Worm (Caenorhabditis elegans) whole organism, young adult: ENCODE measurements around the gene set-5.

Experiments
- B0261.1 ChIP-seq: sonication (generic microtip); optimal IDR thresholded peaks from 2 replicates; lab custom pipeline; 2016; ENCODE audit warnings: mild to moderate bottlenecking, missing genetic modification characterization, moderate library complexity, missing compliant biosample characterization
- C06A6.2 ChIP-seq: fragments of 200-800 bp; sonication (Bioruptor generic); conservative IDR thresholded peaks from 2 replicates; pipeline ENCODE4 v1.3.6; 2022; ENCODE audit warnings: missing genetic modification characterization, missing compliant biosample characterization
- C17E4.6 ChIP-seq: fragments of 200-800 bp; sonication (Bioruptor generic); IDR thresholded peaks from 2 replicates; pipeline ENCODE4 v1.3.6; 2022; ENCODE audit warnings: missing genetic modification reagents, missing genetic modification characterization, missing compliant biosample characterization
- F23B12.7 ChIP-seq: sonication (generic microtip); optimal IDR thresholded peaks from 2 replicates; lab custom pipeline; 2017; ENCODE audit warnings: missing genetic modification characterization, mild to moderate bottlenecking, missing compliant biosample characterization, antibody characterized with exemption, moderate library complexity; ENCODE audit not compliant: insufficient read depth
- F33H1.4 ChIP-seq: fragments of 200-800 bp; sonication (Bioruptor generic); IDR thresholded peaks from 2 replicates; pipeline ENCODE4 v1.3.6; 2022; ENCODE audit warnings: missing genetic modification reagents, missing genetic modification characterization, missing compliant biosample characterization
- F52B5.7 ChIP-seq: sonication (generic microtip); optimal IDR thresholded peaks from 2 replicates; lab custom pipeline; 2016; ENCODE audit warnings: mild to moderate bottlenecking, missing genetic modification characterization, missing compliant biosample characterization
- T26A5.8 ChIP-seq: sonication (generic microtip); optimal IDR thresholded peaks from 2 replicates; lab custom pipeline; 2016; ENCODE audit warnings: missing genetic modification characterization, missing compliant biosample characterization
- Y53G8AR.9 ChIP-seq: fragments of 200-800 bp; sonication (Bioruptor generic); conservative IDR thresholded peaks from 2 replicates; pipeline ENCODE4 v1.3.6; 2022; ENCODE audit warnings: missing genetic modification reagents, missing genetic modification characterization, missing compliant biosample characterization
- Y56A3A.18 ChIP-seq: fragments of 200-800 bp; sonication (Bioruptor generic); IDR thresholded peaks from 2 replicates; pipeline ENCODE4 v1.3.6; 2022; ENCODE audit warnings: missing genetic modification reagents, missing genetic modification characterization, missing compliant biosample characterization
- Y67H2A.10 ChIP-seq: fragments of 200-800 bp; sonication (Bioruptor generic); conservative IDR thresholded peaks from 2 replicates; pipeline ENCODE4 v1.3.6; 2022; ENCODE audit warnings: missing genetic modification reagents, missing genetic modification characterization, missing compliant biosample characterization
- Y79H2A.3 ChIP-seq: fragments of 200-800 bp; sonication (Bioruptor generic); conservative IDR thresholded peaks from 2 replicates; pipeline ENCODE4 v1.3.6; 2022; ENCODE audit warnings: missing genetic modification reagents, missing genetic modification characterization, missing compliant biosample characterization
- Y95B8A.8 ChIP-seq: fragments of 200-800 bp; sonication (Bioruptor generic); IDR thresholded peaks from 2 replicates; pipeline ENCODE4 v1.3.6; 2022; ENCODE audit warnings: missing genetic modification reagents, missing genetic modification characterization, missing compliant biosample characterization
- ZK185.1 ChIP-seq: sonication (generic microtip); optimal IDR thresholded peaks from 2 replicates; lab custom pipeline; 2016; ENCODE audit warnings: mild to moderate bottlenecking, missing genetic modification characterization, missing compliant biosample characterization; ENCODE audit not compliant: poor library complexity, severe bottlenecking
- ama-1 ChIP-seq, 3 experiments: fragments of 150-350 bp in 1 of 3; sonication (generic microtip) in 2 of 3; optimal IDR thresholded peaks; 2 replicates each; lab custom pipeline; 2014 to 2018; ENCODE audit warnings: missing biosample characterization in 2 of 3, missing genetic modification characterization in 2 of 3, missing genetic modification reagents in 2 of 3
- aptf-2 ChIP-seq: fragments of 200-800 bp; sonication (Bioruptor generic); conservative IDR thresholded peaks from 2 replicates; pipeline ENCODE4 v1.3.6; 2022; ENCODE audit warnings: missing genetic modification reagents, missing genetic modification characterization, missing compliant biosample characterization
- attf-3 ChIP-seq: fragments of 200-800 bp; sonication (Bioruptor generic); conservative IDR thresholded peaks from 2 replicates; pipeline ENCODE4 v1.3.6; 2022; ENCODE audit warnings: missing genetic modification reagents, missing genetic modification characterization, missing compliant biosample characterization
- attf-6 ChIP-seq: fragments of 200-800 bp; sonication (Bioruptor generic); IDR thresholded peaks from 2 replicates; pipeline ENCODE4 v1.3.6; 2022; ENCODE audit warnings: missing genetic modification reagents, missing genetic modification characterization, missing compliant biosample characterization
- bed-1 ChIP-seq: fragments of 200-800 bp; sonication (Bioruptor generic); IDR thresholded peaks from 2 replicates; pipeline ENCODE4 v1.3.6; 2022; ENCODE audit warnings: missing genetic modification reagents, missing genetic modification characterization, missing compliant biosample characterization
- cebp-2 ChIP-seq: fragments of 200-800 bp; sonication (Bioruptor generic); IDR thresholded peaks from 2 replicates; pipeline ENCODE4 v1.3.6; 2022; ENCODE audit warnings: missing genetic modification characterization, missing compliant biosample characterization
- ceh-27 ChIP-seq: fragments of 200-800 bp; sonication (Bioruptor generic); optimal IDR thresholded peaks from 2 replicates; lab custom pipeline; 2018; ENCODE audit warnings: mild to moderate bottlenecking, missing genetic modification characterization, moderate library complexity, missing compliant biosample characterization
- ceh-40 ChIP-seq: fragments of 200-800 bp; sonication (Bioruptor generic); IDR thresholded peaks from 2 replicates; pipeline ENCODE4 v1.3.6; 2022; ENCODE audit warnings: missing genetic modification characterization, missing compliant biosample characterization
- ceh-58 ChIP-seq: fragments of 200-800 bp; sonication (Bioruptor generic); IDR thresholded peaks from 2 replicates; pipeline ENCODE4 v1.3.6; 2022; ENCODE audit warnings: missing genetic modification characterization, missing compliant biosample characterization
- dox-1 ChIP-seq: fragments of 200-800 bp; sonication (Bioruptor generic); IDR thresholded peaks from 2 replicates; pipeline ENCODE4 v1.3.6; 2022; ENCODE audit warnings: missing genetic modification reagents, missing genetic modification characterization, missing compliant biosample characterization
- efl-1 ChIP-seq: fragments of 150-350 bp; optimal IDR thresholded peaks from 2 replicates; lab custom pipeline; 2014; ENCODE audit warnings: missing biosample characterization, missing genetic modification reagents, missing genetic modification characterization
- ekl-4 ChIP-seq: fragments of 200-800 bp; sonication (Bioruptor generic); IDR thresholded peaks from 2 replicates; pipeline ENCODE4 v1.3.6; 2022; ENCODE audit warnings: missing genetic modification reagents, missing genetic modification characterization, missing compliant biosample characterization
- ets-4 ChIP-seq: fragments of 200-800 bp; sonication (Bioruptor generic); optimal IDR thresholded peaks from 2 replicates; lab custom pipeline; 2018; ENCODE audit warnings: mild to moderate bottlenecking, missing genetic modification characterization, missing compliant biosample characterization
- hlh-12 ChIP-seq: sonication (generic microtip); optimal IDR thresholded peaks from 2 replicates; lab custom pipeline; 2016; ENCODE audit warnings: missing genetic modification characterization, missing compliant biosample characterization
- hmg-20 ChIP-seq: fragments of 200-800 bp; sonication (Bioruptor generic); IDR thresholded peaks from 2 replicates; pipeline ENCODE4 v1.3.6; 2022; ENCODE audit warnings: missing genetic modification reagents, missing genetic modification characterization, missing compliant biosample characterization
- hrde-1 ChIP-seq: sonication (generic microtip); optimal IDR thresholded peaks from 2 replicates; lab custom pipeline; 2016; ENCODE audit warnings: missing genetic modification characterization, mild to moderate bottlenecking, missing compliant biosample characterization, moderate library complexity, missing genotype, missing genetic modification reagents, borderline replicate concordance
- let-526 ChIP-seq: fragments of 200-800 bp; sonication (Bioruptor generic); IDR thresholded peaks from 2 replicates; pipeline ENCODE4 v1.3.6; 2022; ENCODE audit warnings: missing genetic modification reagents, missing genetic modification characterization, missing compliant biosample characterization
- lin-40 ChIP-seq: sonication (generic microtip); optimal IDR thresholded peaks from 2 replicates; lab custom pipeline; 2016; ENCODE audit warnings: missing genetic modification characterization, mild to moderate bottlenecking, missing compliant biosample characterization, missing genotype, missing genetic modification reagents
- madf-6 ChIP-seq: fragments of 200-800 bp; sonication (Bioruptor generic); IDR thresholded peaks from 2 replicates; pipeline ENCODE4 v1.3.6; 2022; ENCODE audit warnings: missing genetic modification reagents, missing genetic modification characterization, missing compliant biosample characterization
- nfya-1 ChIP-seq: sonication (generic microtip); optimal IDR thresholded peaks from 2 replicates; lab custom pipeline; 2017; ENCODE audit warnings: antibody characterized with exemption, missing compliant biosample characterization, missing genetic modification characterization, borderline replicate concordance; ENCODE audit not compliant: insufficient read depth
- nfya-2 ChIP-seq: fragments of 200-800 bp; sonication (Bioruptor generic); IDR thresholded peaks from 2 replicates; pipeline ENCODE4 v1.3.6; 2022; ENCODE audit warnings: missing genetic modification reagents, missing genetic modification characterization, missing compliant biosample characterization
- nhr-120 ChIP-seq: fragments of 200-800 bp; sonication (Bioruptor generic); IDR thresholded peaks from 2 replicates; pipeline ENCODE4 v1.3.6; 2022; ENCODE audit warnings: missing genetic modification characterization, missing compliant biosample characterization
- rpc-1 ChIP-seq, 2 experiments: fragments of 150-350 bp in 1 of 2; sonication (generic microtip) in 1 of 2; optimal IDR thresholded peaks; 2 replicates each; lab custom pipeline; 2014 to 2018; ENCODE audit warnings: missing biosample characterization in 1 of 2, missing genetic modification characterization in 1 of 2, missing genetic modification reagents in 1 of 2, missing genotype in 1 of 2
- sdz-38 ChIP-seq: sonication (generic microtip); optimal IDR thresholded peaks from 2 replicates; lab custom pipeline; 2016; ENCODE audit warnings: missing genotype, missing genetic modification characterization, missing compliant biosample characterization
- snpc-1.1 ChIP-seq: sonication (generic microtip); optimal IDR thresholded peaks from 2 replicates; lab custom pipeline; 2017; ENCODE audit warnings: missing genetic modification characterization, mild to moderate bottlenecking, missing compliant biosample characterization, antibody characterized with exemption, moderate library complexity, missing genotype, missing genetic modification reagents; ENCODE audit not compliant: insufficient read depth
- snpc-1.3 ChIP-seq: sonication (generic microtip); optimal IDR thresholded peaks from 2 replicates; lab custom pipeline; 2017; ENCODE audit warnings: missing genetic modification characterization, mild to moderate bottlenecking, missing compliant biosample characterization, antibody characterized with exemption, moderate library complexity, missing genotype, missing genetic modification reagents; ENCODE audit not compliant: insufficient read depth
- snpc-4 ChIP-seq, 5 experiments: fragments of 150-350 bp in 1 of 5; sonication (generic microtip) in 4 of 5; optimal IDR thresholded peaks; 2 replicates each; lab custom pipeline; 2014 to 2018; ENCODE audit warnings: missing genetic modification characterization in 5 of 5, missing biosample characterization in 3 of 5, antibody characterized with exemption in 2 of 5, mild to moderate bottlenecking in 2 of 5, missing compliant biosample characterization in 2 of 5, missing genotype in 2 of 5, moderate library complexity in 2 of 5, missing genetic modification reagents in 1 of 5
- tbx-9 ChIP-seq: sonication (generic microtip); optimal IDR thresholded peaks from 2 replicates; lab custom pipeline; 2016; ENCODE audit warnings: borderline replicate concordance, missing genetic modification characterization, inconsistent platforms, missing compliant biosample characterization
- tlf-1 ChIP-seq: fragments of 200-800 bp; sonication (Bioruptor generic); optimal IDR thresholded peaks from 2 replicates; lab custom pipeline; 2018; ENCODE audit warnings: mild to moderate bottlenecking, missing genetic modification characterization, missing compliant biosample characterization
- zim-3 ChIP-seq: sonication (generic microtip); optimal IDR thresholded peaks from 2 replicates; lab custom pipeline; 2017; ENCODE audit warnings: mild to moderate bottlenecking, missing genetic modification characterization, moderate library complexity, missing compliant biosample characterization
- ztf-25 ChIP-seq: fragments of 200-800 bp; sonication (Bioruptor generic); IDR thresholded peaks from 2 replicates; pipeline ENCODE4 v1.3.6; 2022; ENCODE audit warnings: missing genetic modification reagents, missing genetic modification characterization, missing compliant biosample characterization
- ztf-26 ChIP-seq: sonication (generic microtip); optimal IDR thresholded peaks from 2 replicates; lab custom pipeline; 2017; ENCODE audit warnings: missing genetic modification characterization, missing compliant biosample characterization

set-5 gene

DNA sequence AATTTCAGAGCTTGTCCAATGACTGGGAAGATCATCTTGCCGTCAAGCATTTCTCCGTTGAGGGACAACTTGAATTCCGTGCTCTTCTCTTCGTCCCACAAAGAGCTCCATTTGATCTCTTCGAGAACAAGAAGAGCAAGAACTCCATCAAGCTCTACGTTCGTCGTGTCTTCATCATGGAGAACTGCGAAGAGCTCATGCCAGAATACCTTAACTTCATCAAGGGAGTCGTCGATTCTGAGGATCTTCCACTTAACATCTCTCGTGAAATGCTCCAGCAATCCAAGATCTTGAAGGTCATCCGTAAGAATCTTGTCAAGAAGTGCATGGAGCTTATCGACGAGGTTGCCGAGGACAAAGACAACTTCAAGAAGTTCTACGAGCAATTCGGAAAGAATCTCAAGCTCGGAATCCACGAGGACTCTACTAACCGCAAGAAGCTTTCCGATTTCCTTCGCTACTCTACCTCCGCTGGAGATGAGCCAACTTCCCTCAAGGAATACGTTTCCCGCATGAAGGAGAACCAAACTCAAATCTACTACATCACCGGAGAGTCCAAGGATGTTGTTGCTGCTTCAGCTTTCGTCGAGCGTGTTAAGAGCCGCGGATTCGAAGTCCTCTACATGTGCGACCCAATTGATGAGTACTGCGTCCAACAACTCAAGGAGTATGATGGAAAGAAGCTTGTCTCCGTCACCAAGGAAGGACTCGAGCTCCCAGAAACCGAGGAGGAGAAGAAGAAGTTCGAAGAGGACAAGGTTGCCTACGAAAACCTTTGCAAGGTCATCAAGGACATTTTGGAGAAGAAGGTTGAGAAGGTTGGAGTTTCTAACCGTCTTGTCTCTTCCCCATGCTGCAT, 11.4 kb upstream of the set-5 start (continued):
- TF ChIP-seq tbx-9 (tag; lab: Kevin White, UChicago) (no peak), F33H1.4 (no peak), sdz-38 (tag; lab: Kevin White, UChicago) (no peak), ama-1 (optimal IDR thresholded peaks at IDR 0.05; lab: Kevin White, UChicago) (peak; percentile 65), ama-1 (GFP tag; optimal IDR thresholded peaks at IDR 0.05; lab: Kevin White, UChicago) (no peak), B0261.1 (no peak), Y56A3A.18 (peak; percentile 23), rpc-1 (optimal IDR thresholded peaks at IDR 0.05; lab: Kevin White, UChicago) (no peak), rpc-1 (tag; optimal IDR thresholded peaks at IDR 0.05; lab: Kevin White, UChicago) (no peak), T26A5.8 (tag; lab: Kevin White, UChicago) (no peak), Y53G8AR.9 (GFP tag; lab: Robert Waterston, UW) (peak; percentile 28; the same call in 1 of the 2 replicates), hrde-1 (no peak), hmg-20 (GFP tag; lab: Robert Waterston, UW) (no peak), ZK185.1 (tag; lab: Kevin White, UChicago) (no peak), tlf-1 (GFP tag; lab: Kevin White, UChicago) (no peak), ceh-40 (no peak), F23B12.7 (tag; lab: Kevin White, UChicago) (no peak), ets-4 (GFP tag; lab: Kevin White, UChicago) (no peak), C17E4.6 (GFP tag; lab: Robert Waterston, UW) (no peak), snpc-1.3 (tag; lab: Kevin White, UChicago) (no peak), let-526 (GFP tag; lab: Robert Waterston, UW) (no peak), aptf-2 (GFP tag; lab: Robert Waterston, UW) (no peak), F52B5.7 (tag; lab: Kevin White, UChicago) (no peak), zim-3 (tag; lab: Kevin White, UChicago) (no peak), ztf-26 (tag; lab: Kevin White, UChicago) (no peak), C06A6.2 (GFP tag; lab: Robert Waterston, UW) (no peak), nfya-2 (GFP tag; lab: Robert Waterston, UW) (no peak), ceh-58 (GFP tag; lab: Robert Waterston, UW) (no peak), attf-3 (GFP tag; lab: Robert Waterston, UW) (no peak), Y67H2A.10 (GFP tag; lab: Robert Waterston, UW) (no peak), attf-6 (GFP tag; lab: Robert Waterston, UW) (no peak), Y95B8A.8 (peak; percentile 7; the same call in 1 of the 2 replicates), bed-1 (0 out of 2 replicates have a peak, but pooled peaks have one; percentile 15), cebp-2 (GFP tag; lab: Robert Waterston, UW) (peak; percentile 33; the same call in 1 of the 2 replicates), madf-6 (peak; percentile 5; the same call in 1 of the 2 replicates), hlh-12 (tag; lab: Kevin White, UChicago) (no peak), nhr-120 (GFP tag; lab: Robert Waterston, UW) (no peak), nfya-1 (tag; lab: Kevin White, UChicago) (no peak), ekl-4 (no peak), snpc-4 (GFP tag; optimal IDR thresholded peaks at IDR 0.05; lab: Kevin White, UChicago) (no peak), snpc-4 (tag; optimal IDR thresholded peaks at IDR 0.05; lab: Kevin White, UChicago) (peak in 1 of 4 experiments; percentile 30), ztf-25 (no peak), snpc-1.1 (tag; lab: Kevin White, UChicago) (no peak), lin-40 (no peak), efl-1 (GFP tag; lab: Kevin White, UChicago) (no peak), Y79H2A.3 (GFP tag; lab: Robert Waterston, UW) (no peak), dox-1 (GFP tag; lab: Robert Waterston, UW) (peak; percentile 9), ceh-27 (GFP tag; lab: Kevin White, UChicago) (no peak)
